Fruit fly (Drosophila melanogaster) whole organism: ENCODE results near the gene Kul.

ENCODE experiments used
- CG8478 ChIP-seq: fragments of >200 bp; optimal IDR thresholded peaks from 2 replicates; lab custom pipeline; 2018; ENCODE audit warnings: inconsistent platforms
- EcR ChIP-seq, 2 experiments: fragments of >200 bp; optimal IDR thresholded peaks; 2 replicates each; lab custom pipeline; 2017; ENCODE audit warnings: missing biosample characterization in 2 of 2, missing genetic modification characterization in 2 of 2, missing genetic modification reagents in 2 of 2
- pan ChIP-seq: fragments of >200 bp; optimal IDR thresholded peaks from 2 replicates; lab custom pipeline; 2017
- psq ChIP-seq: fragments of >200 bp; optimal IDR thresholded peaks from 2 replicates; lab custom pipeline; 2017
- usp ChIP-seq: fragments of >200 bp; optimal IDR thresholded peaks from 2 replicates; lab custom pipeline; 2017; ENCODE audit warnings: missing biosample characterization, missing genetic modification characterization, mixed read lengths

DNA sequence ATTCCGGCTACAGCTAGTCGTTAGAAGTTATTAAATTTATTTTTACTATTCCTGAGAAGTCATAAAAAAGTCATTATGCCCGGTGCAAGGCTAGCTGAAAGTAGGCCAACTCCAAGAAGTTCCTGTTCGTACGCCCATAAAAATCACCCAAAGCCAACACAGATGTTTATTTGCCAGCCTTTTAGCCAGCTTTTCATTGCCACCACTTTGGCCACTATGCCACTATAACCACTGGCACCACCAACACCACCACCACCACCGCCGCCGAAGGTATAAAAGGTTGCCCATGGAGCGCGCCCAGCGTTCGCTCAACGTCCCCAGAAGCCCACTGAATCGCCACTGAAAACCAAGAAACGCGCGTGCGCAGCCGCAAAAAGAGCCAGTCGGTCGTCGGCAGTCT, 7.3 kb upstream of the Kul start, which contains the start of gene CG15506:
- TF ChIP-seq CG8478 (lab: Kevin White, UChicago) (no peak), pan (lab: Kevin White, UChicago) (no peak), usp (GFP tag; lab: Kevin White, UChicago) (no peak), EcR (GFP tag; optimal IDR thresholded peaks at IDR 0.05; lab: Kevin White, UChicago) (no peak), psq (lab: Kevin White, UChicago) (no peak)
